Fruit fly (Drosophila melanogaster) whole organism, adult: ENCODE measurements around the gene CG43245.

ENCODE experiments used
- CG11617 ChIP-seq: fragments of 200-800 bp; sonication (Bioruptor generic); optimal IDR thresholded peaks from 2 replicates; lab custom pipeline; 2017; ENCODE audit warnings: mild to moderate bottlenecking, missing biosample characterization, missing genetic modification reagents, missing genetic modification characterization
- CG12768 ChIP-seq: fragments of 200-800 bp; sonication (Bioruptor generic); optimal IDR thresholded peaks from 2 replicates; lab custom pipeline; 2017; ENCODE audit warnings: missing biosample characterization, missing genetic modification characterization, mild to moderate bottlenecking, moderate library complexity, missing genetic modification reagents
- CG14711 ChIP-seq: fragments of 200-800 bp; sonication (Bioruptor generic); optimal IDR thresholded peaks from 2 replicates; lab custom pipeline; 2018; ENCODE audit warnings: missing biosample characterization, mild to moderate bottlenecking, missing genetic modification characterization, moderate library complexity
- CG1620 ChIP-seq: fragments of 200-800 bp; sonication (Bioruptor generic); optimal IDR thresholded peaks from 2 replicates; lab custom pipeline; 2016; ENCODE audit warnings: missing biosample characterization, missing genetic modification characterization
- CG33017 ChIP-seq: fragments of 200-800 bp; sonication (Bioruptor generic); optimal IDR thresholded peaks from 2 replicates; lab custom pipeline; 2018; ENCODE audit warnings: missing biosample characterization, mild to moderate bottlenecking, missing genetic modification characterization, moderate library complexity
- CG5204 ChIP-seq: fragments of 200-800 bp; sonication (Bioruptor generic); optimal IDR thresholded peaks from 2 replicates; lab custom pipeline; 2016; ENCODE audit warnings: missing biosample characterization, missing genetic modification characterization
- CG7045 ChIP-seq: fragments of 200-800 bp; sonication (Bioruptor generic); optimal IDR thresholded peaks from 2 replicates; lab custom pipeline; 2017; ENCODE audit warnings: missing biosample characterization, mild to moderate bottlenecking, missing genetic modification characterization
- CG7101 ChIP-seq: fragments of 200-800 bp; sonication (Bioruptor generic); optimal IDR thresholded peaks from 2 replicates; lab custom pipeline; 2018; ENCODE audit warnings: missing biosample characterization, mild to moderate bottlenecking, missing genetic modification characterization, moderate library complexity
- Clk ChIP-seq: fragments of 200-800 bp; sonication (Bioruptor generic); optimal IDR thresholded peaks from 2 replicates; lab custom pipeline; 2017; ENCODE audit warnings: missing biosample characterization, missing genetic modification characterization
- Crg-1 ChIP-seq: fragments of 200-800 bp; sonication (Bioruptor generic); optimal IDR thresholded peaks from 2 replicates; lab custom pipeline; 2016; ENCODE audit warnings: missing biosample characterization, missing genetic modification characterization
- Hr96 ChIP-seq: fragments of 200-800 bp; sonication (Bioruptor generic); optimal IDR thresholded peaks from 2 replicates; lab custom pipeline; 2016; ENCODE audit warnings: missing biosample characterization, missing genetic modification characterization
- Mnt ChIP-seq: fragments of 200-800 bp; sonication (Bioruptor generic); optimal IDR thresholded peaks from 2 replicates; lab custom pipeline; 2016; ENCODE audit warnings: missing biosample characterization, mild to moderate bottlenecking, missing genetic modification characterization
- bab1 ChIP-seq: fragments of 200-800 bp; sonication (Bioruptor generic); optimal IDR thresholded peaks from 3 replicates; lab custom pipeline; 2019; ENCODE audit warnings: missing biosample characterization, mild to moderate bottlenecking, missing genetic modification characterization, moderate library complexity
- cic ChIP-seq: fragments of 200-800 bp; sonication (Bioruptor generic); optimal IDR thresholded peaks from 2 replicates; lab custom pipeline; 2017; ENCODE audit warnings: missing biosample characterization, mild to moderate bottlenecking, missing genetic modification characterization, moderate library complexity
- cnc ChIP-seq, 2 experiments: fragments of >200 bp; optimal IDR thresholded peaks; 2 replicates each; lab custom pipeline; 2017
- kay ChIP-seq: fragments of 200-800 bp; sonication (Bioruptor generic); peaks from one replicate; lab custom pipeline; 2016; ENCODE audit warnings: missing biosample characterization, missing genetic modification characterization, borderline replicate concordance
- ovo ChIP-seq: fragments of 200-800 bp; sonication (Bioruptor generic); optimal IDR thresholded peaks from 2 replicates; lab custom pipeline; 2016; ENCODE audit warnings: missing biosample characterization, missing genetic modification characterization
- pad ChIP-seq: fragments of 200-800 bp; sonication (Bioruptor generic); optimal IDR thresholded peaks from 3 replicates; lab custom pipeline; 2017; ENCODE audit warnings: missing biosample characterization, missing genetic modification characterization, mild to moderate bottlenecking, moderate library complexity, missing genetic modification reagents
- tj ChIP-seq: fragments of 200-800 bp; sonication (Bioruptor generic); optimal IDR thresholded peaks from 3 replicates; lab custom pipeline; 2017; ENCODE audit warnings: missing biosample characterization, mild to moderate bottlenecking, missing genetic modification characterization, moderate library complexity
- toe ChIP-seq: fragments of 200-800 bp; sonication (Bioruptor generic); optimal IDR thresholded peaks from 2 replicates; lab custom pipeline; 2016; ENCODE audit warnings: missing biosample characterization, missing genetic modification characterization

Gene CG43245

dm6 chr3L:10785988-10786706 is 14.4 kb downstream of the CG43245 start:
- TF ChIP-seq toe (GFP tag; lab: Kevin White, UChicago) (no peak), Hr96 (GFP tag; lab: Kevin White, UChicago) (no peak), CG7045 (GFP tag; lab: Kevin White, UChicago) (no peak), CG12768 (GFP tag; lab: Kevin White, UChicago) (no peak), CG5204 (GFP tag; lab: Kevin White, UChicago) (no peak), CG33017 (tag; lab: Kevin White, UChicago) (no peak), cnc (optimal IDR thresholded peaks at IDR 0.05; lab: Kevin White, UChicago) (no peak), kay (GFP tag; lab: Kevin White, UChicago) (no peak), pad (GFP tag; lab: Kevin White, UChicago) (no peak), CG14711 (tag; lab: Kevin White, UChicago) (no peak), Crg-1 (GFP tag; lab: Kevin White, UChicago) (no peak), ovo (GFP tag; lab: Kevin White, UChicago) (no peak), Clk (GFP tag; lab: Kevin White, UChicago) (no peak), Mnt (no peak), bab1 (no peak)

DNA sequence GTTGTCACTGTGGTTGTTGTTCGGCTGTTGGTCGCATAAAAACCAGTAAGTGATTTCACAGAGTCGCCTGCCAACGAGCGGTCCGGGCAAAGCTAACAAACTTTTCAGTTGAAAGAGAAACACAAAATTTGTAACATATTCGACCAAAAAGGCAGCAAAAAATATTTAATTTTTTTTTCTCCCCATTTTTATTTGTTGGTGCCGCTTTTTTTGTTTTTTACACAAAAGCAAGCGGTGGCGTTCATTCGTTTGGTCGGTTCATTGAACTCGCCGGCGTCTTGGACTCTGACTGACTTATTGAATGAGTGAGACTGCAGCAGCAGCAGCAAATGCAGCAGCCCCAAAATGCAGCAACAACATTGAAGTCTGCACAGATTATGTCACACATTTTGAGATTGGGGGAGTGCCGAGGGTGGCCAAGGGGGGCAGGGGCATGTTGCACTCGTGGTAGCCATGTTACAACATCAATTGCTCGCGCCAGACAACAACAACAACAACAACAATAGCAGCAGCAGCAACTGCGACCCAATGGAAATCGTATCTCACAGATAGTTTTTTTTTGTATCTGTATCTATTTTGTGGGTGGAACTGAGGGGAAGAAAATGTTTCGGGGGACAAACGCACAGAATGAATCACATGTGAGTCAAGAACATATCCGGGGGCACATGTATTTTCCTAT is 16.1 kb downstream of the CG43245 start:
- TF ChIP-seq Crg-1 (GFP tag; lab: Kevin White, UChicago) (no peak), pad (GFP tag; lab: Kevin White, UChicago) (no peak)

DNA sequence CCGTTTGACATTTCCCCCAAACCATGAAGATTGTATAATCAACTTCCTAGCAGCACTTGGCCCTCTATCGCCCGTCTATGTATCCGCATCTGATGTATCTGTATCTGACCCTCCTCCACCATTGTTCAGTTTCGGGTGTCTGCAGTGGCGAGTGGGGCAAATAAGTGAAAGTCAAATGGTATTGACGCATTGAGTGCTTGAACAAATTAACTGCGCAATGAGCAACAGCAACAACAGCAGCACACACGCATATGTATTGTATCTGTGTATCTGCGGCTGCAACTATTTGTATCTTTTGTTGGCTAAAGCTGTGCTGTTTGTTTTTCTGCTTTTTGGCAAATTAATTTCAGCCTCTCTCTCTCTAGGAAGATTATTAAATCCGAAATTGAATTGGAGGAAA is 16.9 kb downstream of the CG43245 start:
- no peak for TF ChIP-seq CG1620
- no peak for TF ChIP-seq Mnt
- TF ChIP-seq CG11617: no peak

DNA sequence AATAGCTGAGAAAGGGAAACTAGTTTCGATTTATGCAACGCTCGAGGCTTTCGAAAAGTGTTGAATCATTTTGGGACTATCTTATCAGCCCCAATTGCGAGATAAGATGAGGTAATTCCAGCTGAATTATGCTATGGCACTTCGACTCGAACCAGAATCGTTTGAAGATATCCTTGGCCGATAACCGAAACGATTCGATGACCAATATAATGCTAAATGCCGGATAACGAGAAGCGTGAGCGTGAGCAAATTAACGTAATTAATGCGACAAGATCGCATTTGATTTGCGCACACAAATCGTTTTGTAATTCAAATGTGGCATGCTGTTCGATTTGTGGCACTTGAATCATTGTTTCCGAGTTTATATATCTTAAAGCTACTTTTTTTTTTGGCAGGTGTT is 17.3 kb downstream of the CG43245 start:
- TF ChIP-seq tj (GFP tag; lab: Kevin White, UChicago) (no peak), kay (GFP tag; lab: Kevin White, UChicago) (no peak), cic (GFP tag; lab: Kevin White, UChicago) (no peak), pad (GFP tag; lab: Kevin White, UChicago) (no peak), ovo (GFP tag; lab: Kevin White, UChicago) (no peak), Mnt (no peak), Clk (GFP tag; lab: Kevin White, UChicago) (no peak), cnc (optimal IDR thresholded peaks at IDR 0.05; lab: Kevin White, UChicago) (no peak), toe (GFP tag; lab: Kevin White, UChicago) (no peak), CG12768 (GFP tag; lab: Kevin White, UChicago) (no peak), CG7045 (GFP tag; lab: Kevin White, UChicago) (no peak), CG7101 (tag; lab: Kevin White, UChicago) (no peak), CG5204 (GFP tag; lab: Kevin White, UChicago) (no peak), Crg-1 (GFP tag; lab: Kevin White, UChicago) (no peak), CG11617 (no peak), CG14711 (tag; lab: Kevin White, UChicago) (no peak), CG33017 (tag; lab: Kevin White, UChicago) (no peak)

dm6 chr3L:10791681-10792529 is 20.2 kb downstream of the CG43245 start:
- no peak for TF ChIP-seq tj (GFP tag; lab: Kevin White, UChicago)
- no peak for TF ChIP-seq CG14711 (tag; lab: Kevin White, UChicago)
- no peak for TF ChIP-seq kay (GFP tag; lab: Kevin White, UChicago)
- TF ChIP-seq cnc (optimal IDR thresholded peaks at IDR 0.05; lab: Kevin White, UChicago): no peak
- no peak for TF ChIP-seq CG33017 (tag; lab: Kevin White, UChicago)
- TF ChIP-seq Clk (GFP tag; lab: Kevin White, UChicago): no peak
- TF ChIP-seq cic (GFP tag; lab: Kevin White, UChicago): no peak
- no peak for TF ChIP-seq CG7101 (tag; lab: Kevin White, UChicago)
- no peak for TF ChIP-seq Hr96 (GFP tag; lab: Kevin White, UChicago)
- TF ChIP-seq CG12768 (GFP tag; lab: Kevin White, UChicago): no peak
- no peak for TF ChIP-seq bab1
- no peak for TF ChIP-seq pad (GFP tag; lab: Kevin White, UChicago)
- no peak for TF ChIP-seq toe (GFP tag; lab: Kevin White, UChicago)
- TF ChIP-seq CG1620: no peak
- TF ChIP-seq CG7045 (GFP tag; lab: Kevin White, UChicago): no peak

DNA sequence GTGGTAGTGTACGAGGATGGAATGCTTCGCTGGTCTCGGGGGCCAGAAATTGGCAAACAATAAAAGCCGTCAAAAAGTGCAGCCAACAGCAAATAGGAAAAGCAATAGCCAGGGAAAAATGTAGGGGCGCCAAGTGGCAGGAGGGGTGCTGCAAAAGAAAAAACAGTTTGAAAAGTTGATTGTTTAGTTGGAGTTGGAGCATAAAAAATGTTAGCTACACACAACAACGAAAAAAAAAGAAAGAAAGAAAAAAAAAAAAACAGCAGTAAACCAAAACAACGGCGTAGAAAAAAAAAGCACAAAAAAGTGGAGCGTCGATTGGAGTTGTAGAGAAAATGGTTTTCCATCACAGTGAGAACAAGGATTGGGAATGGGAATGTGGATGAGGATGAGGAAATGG is 20.8 kb downstream of the CG43245 start:
- no peak for TF ChIP-seq bab1
- TF ChIP-seq CG12768 (GFP tag; lab: Kevin White, UChicago): no peak
- no peak for TF ChIP-seq Clk (GFP tag; lab: Kevin White, UChicago)
- no peak for TF ChIP-seq tj (GFP tag; lab: Kevin White, UChicago)
- no peak for TF ChIP-seq cic (GFP tag; lab: Kevin White, UChicago)
- TF ChIP-seq ovo (GFP tag; lab: Kevin White, UChicago): no peak
- TF ChIP-seq cnc (optimal IDR thresholded peaks at IDR 0.05; lab: Kevin White, UChicago): no peak
- TF ChIP-seq CG7045 (GFP tag; lab: Kevin White, UChicago): no peak
- TF ChIP-seq Mnt: no peak
- TF ChIP-seq kay (GFP tag; lab: Kevin White, UChicago): no peak
- TF ChIP-seq Crg-1 (GFP tag; lab: Kevin White, UChicago): no peak
- no peak for TF ChIP-seq CG5204 (GFP tag; lab: Kevin White, UChicago)
- TF ChIP-seq CG14711 (tag; lab: Kevin White, UChicago): no peak
- no peak for TF ChIP-seq CG1620
- no peak for TF ChIP-seq CG33017 (tag; lab: Kevin White, UChicago)
- TF ChIP-seq toe (GFP tag; lab: Kevin White, UChicago): no peak
- no peak for TF ChIP-seq pad (GFP tag; lab: Kevin White, UChicago)
- TF ChIP-seq CG7101 (tag; lab: Kevin White, UChicago): no peak
